Fruit fly (Drosophila melanogaster) whole organism, prepupa: Measurements from ENCODE around the gene CG34327.

Source experiments
- CG10631 ChIP-seq: fragments of 200-800 bp; sonication (Bioruptor generic); optimal IDR thresholded peaks from 2 replicates; lab custom pipeline; 2016; ENCODE audit warnings: missing biosample characterization, missing genetic modification characterization
- CG10669 ChIP-seq: fragments of 200-800 bp; sonication (Bioruptor generic); optimal IDR thresholded peaks from 3 replicates; lab custom pipeline; 2018; ENCODE audit warnings: missing biosample characterization, mild to moderate bottlenecking, missing genetic modification characterization, moderate library complexity
- CG11294 ChIP-seq: fragments of 200-800 bp; sonication (Bioruptor generic); IDR thresholded peaks from 2 replicates; pipeline ENCODE4 v1.3.6; 2022; ENCODE audit warnings: missing biosample characterization, missing genetic modification characterization
- CG11762 ChIP-seq: fragments of 200-800 bp; sonication (Bioruptor generic); optimal IDR thresholded peaks from 3 replicates; lab custom pipeline; 2016; ENCODE audit warnings: missing biosample characterization, missing genetic modification characterization; ENCODE audit not compliant: insufficient read depth
- CG15336 ChIP-seq: fragments of 200-800 bp; sonication (Bioruptor generic); IDR thresholded peaks from 2 replicates; pipeline ENCODE4 v1.3.6; 2022; ENCODE audit warnings: missing biosample characterization, missing genetic modification characterization
- CG16779 ChIP-seq: fragments of 200-800 bp; sonication (Bioruptor generic); optimal IDR thresholded peaks from 3 replicates; lab custom pipeline; 2017; ENCODE audit warnings: missing biosample characterization, mild to moderate bottlenecking, missing genetic modification characterization
- CG31627 ChIP-seq: fragments of 200-800 bp; sonication (Bioruptor generic); optimal IDR thresholded peaks from 3 replicates; lab custom pipeline; 2016; ENCODE audit warnings: missing biosample characterization, missing genetic modification characterization
- CG4318 ChIP-seq: fragments of 200-800 bp; sonication (Bioruptor generic); optimal IDR thresholded peaks from 3 replicates; lab custom pipeline; 2017; ENCODE audit warnings: missing biosample characterization, mild to moderate bottlenecking, missing genetic modification characterization
- CG6276 ChIP-seq: fragments of 200-800 bp; sonication (Bioruptor generic); optimal IDR thresholded peaks from 2 replicates; lab custom pipeline; 2017; ENCODE audit warnings: missing biosample characterization, mild to moderate bottlenecking, missing genetic modification characterization
- CG6792 ChIP-seq: fragments of 200-800 bp; sonication (Bioruptor generic); optimal IDR thresholded peaks from 3 replicates; lab custom pipeline; 2016; ENCODE audit warnings: missing biosample characterization, missing genetic modification characterization
- CG6854 ChIP-seq: fragments of 200-800 bp; sonication (Bioruptor generic); optimal IDR thresholded peaks from 2 replicates; lab custom pipeline; 2017; ENCODE audit warnings: missing biosample characterization, mild to moderate bottlenecking, missing genetic modification characterization
- CG8632 ChIP-seq: fragments of 200-800 bp; sonication (Bioruptor generic); optimal IDR thresholded peaks from 3 replicates; lab custom pipeline; 2016; ENCODE audit warnings: missing biosample characterization, missing genetic modification characterization
- CG9139 ChIP-seq: fragments of 200-800 bp; sonication (Bioruptor generic); optimal IDR thresholded peaks from 3 replicates; lab custom pipeline; 2017; ENCODE audit warnings: missing biosample characterization, mild to moderate bottlenecking, missing genetic modification characterization
- Eip75B ChIP-seq: fragments of 200-800 bp; sonication (Bioruptor generic); optimal IDR thresholded peaks from 3 replicates; lab custom pipeline; 2016; ENCODE audit warnings: missing biosample characterization, missing genetic modification characterization
- Eip93F ChIP-seq: fragments of 200-800 bp; sonication (Bioruptor generic); optimal IDR thresholded peaks from 2 replicates; lab custom pipeline; 2016; ENCODE audit warnings: missing biosample characterization, mild to moderate bottlenecking, missing genetic modification characterization
- Ets96B ChIP-seq: fragments of 200-800 bp; optimal IDR thresholded peaks from 2 replicates; lab custom pipeline; 2019; ENCODE audit warnings: missing biosample characterization, mild to moderate bottlenecking, missing genetic modification characterization, moderate library complexity
- Gug ChIP-seq: fragments of 200-800 bp; sonication (Bioruptor generic); IDR thresholded peaks from 2 replicates; pipeline ENCODE4 v1.3.6; 2022; ENCODE audit warnings: missing biosample characterization, missing genetic modification characterization
- Hr38 ChIP-seq: sonication (Bioruptor generic); optimal IDR thresholded peaks from 2 replicates; lab custom pipeline; 2016; ENCODE audit warnings: missing biosample characterization, missing genetic modification characterization
- Lpt ChIP-seq: fragments of 200-800 bp; sonication (Bioruptor generic); optimal IDR thresholded peaks from 3 replicates; lab custom pipeline; 2016; ENCODE audit warnings: missing biosample characterization, missing genetic modification characterization
- Met ChIP-seq: fragments of 200-800 bp; sonication (Bioruptor generic); optimal IDR thresholded peaks from 3 replicates; lab custom pipeline; 2016; ENCODE audit warnings: missing biosample characterization, missing genetic modification characterization
- Smox ChIP-seq: fragments of 200-800 bp; sonication (Bioruptor generic); optimal IDR thresholded peaks from 3 replicates; lab custom pipeline; 2016; ENCODE audit warnings: missing biosample characterization, missing genetic modification characterization
- Sox102F ChIP-seq: fragments of 200-800 bp; sonication (Bioruptor generic); optimal IDR thresholded peaks from 2 replicates; lab custom pipeline; 2016; ENCODE audit warnings: missing biosample characterization, mild to moderate bottlenecking, missing genetic modification characterization
- Sox14 ChIP-seq: fragments of 200-800 bp; sonication (Bioruptor generic); optimal IDR thresholded peaks from 3 replicates; lab custom pipeline; 2016; ENCODE audit warnings: missing biosample characterization, missing genetic modification characterization
- Sox15 ChIP-seq: fragments of 200-800 bp; sonication (Bioruptor generic); optimal IDR thresholded peaks from 3 replicates; lab custom pipeline; 2016; ENCODE audit warnings: missing biosample characterization, missing genetic modification characterization
- achi ChIP-seq: fragments of 200-800 bp; sonication (Bioruptor generic); optimal IDR thresholded peaks from 3 replicates; lab custom pipeline; 2016; ENCODE audit warnings: missing biosample characterization, missing genetic modification characterization
- cyc ChIP-seq: fragments of 200-800 bp; sonication (Bioruptor generic); optimal IDR thresholded peaks from 3 replicates; lab custom pipeline; 2016; ENCODE audit warnings: missing biosample characterization, missing genetic modification characterization
- eg ChIP-seq: fragments of 200-800 bp; sonication (Bioruptor generic); IDR thresholded peaks from 3 replicates; pipeline ENCODE4 v1.3.6; 2022; ENCODE audit warnings: missing biosample characterization, missing genetic modification characterization
- esn ChIP-seq: fragments of 200-800 bp; sonication (Bioruptor generic); optimal IDR thresholded peaks from 2 replicates; lab custom pipeline; 2016; ENCODE audit warnings: missing biosample characterization, mild to moderate bottlenecking, missing genetic modification characterization, moderate library complexity
- fd59A ChIP-seq: fragments of 200-800 bp; sonication (Bioruptor generic); optimal IDR thresholded peaks from 2 replicates; lab custom pipeline; 2017; ENCODE audit warnings: missing biosample characterization, mild to moderate bottlenecking, missing genetic modification characterization, missing genetic modification reagents
- fd85E ChIP-seq: fragments of 200-800 bp; sonication (Bioruptor generic); optimal IDR thresholded peaks from 3 replicates; lab custom pipeline; 2016; ENCODE audit warnings: missing biosample characterization, missing genetic modification characterization
- fkh ChIP-seq: fragments of 200-800 bp; sonication (Bioruptor generic); optimal IDR thresholded peaks from 3 replicates; lab custom pipeline; 2017; ENCODE audit warnings: missing biosample characterization, mild to moderate bottlenecking, missing genetic modification characterization, moderate library complexity
- net ChIP-seq: fragments of 200-800 bp; sonication (Bioruptor generic); optimal IDR thresholded peaks from 3 replicates; lab custom pipeline; 2016; ENCODE audit warnings: missing biosample characterization, missing genetic modification characterization
- pdm3 ChIP-seq: fragments of 200-800 bp; sonication (Bioruptor generic); optimal IDR thresholded peaks from 3 replicates; lab custom pipeline; 2016; ENCODE audit warnings: missing biosample characterization, missing genetic modification characterization
- salr ChIP-seq, 2 experiments: fragments of 200-800 bp; sonication (Bioruptor generic); optimal IDR thresholded peaks; 3 replicates each; lab custom pipeline; 2016 to 2018; ENCODE audit warnings: missing biosample characterization in 2 of 2, missing genetic modification characterization in 2 of 2, mild to moderate bottlenecking in 1 of 2
- spab ChIP-seq: fragments of 200-800 bp; sonication (Bioruptor generic); optimal IDR thresholded peaks from 2 replicates; lab custom pipeline; 2017; ENCODE audit warnings: missing biosample characterization, mild to moderate bottlenecking, missing genetic modification characterization, missing genetic modification reagents
- ss ChIP-seq, 2 experiments: fragments of 200-800 bp; sonication (Bioruptor generic); optimal IDR thresholded peaks; 2 replicates in 1 of 2; 3 replicates in 1 of 2; lab custom pipeline; 2017 to 2018; ENCODE audit warnings: mild to moderate bottlenecking in 2 of 2, missing biosample characterization in 2 of 2, missing genetic modification characterization in 2 of 2, moderate library complexity in 1 of 2
- svp ChIP-seq: fragments of 200-800 bp; sonication (Bioruptor generic); peaks from one replicate; lab custom pipeline; 2016; ENCODE audit warnings: missing biosample characterization, missing genetic modification characterization

Gene CG34327

DNA sequence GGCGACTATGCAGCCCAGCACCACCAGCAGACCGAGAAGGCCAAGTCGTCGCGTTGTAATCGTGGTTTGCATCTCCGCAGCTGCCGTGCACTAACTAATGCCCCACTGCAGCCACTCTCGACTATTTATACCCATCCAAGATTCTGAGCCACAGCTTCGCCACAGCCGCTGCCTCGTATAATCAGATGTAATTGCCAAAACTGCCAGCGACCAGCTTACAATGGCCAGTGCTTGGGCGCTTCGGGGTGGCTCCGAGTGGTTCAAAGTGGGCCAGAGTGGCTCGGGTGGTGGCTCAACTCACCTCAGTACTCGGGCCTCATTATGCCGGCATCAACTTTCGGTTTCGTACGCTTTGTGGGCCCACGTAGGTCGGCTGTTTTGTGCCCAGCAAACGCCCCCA lies at the start of gene CG34327:
CG34327 (minus strand) TSS at position 101 of the 400 bp plus-strand sequence.
- no peak for TF ChIP-seq pdm3 (GFP tag; lab: Kevin White, UChicago)
- no peak for TF ChIP-seq Met (GFP tag; lab: Kevin White, UChicago)
- no peak for TF ChIP-seq CG31627
- TF ChIP-seq Sox102F (GFP tag; lab: Kevin White, UChicago), result no peak
- TF ChIP-seq CG6792 (GFP tag; lab: Kevin White, UChicago), result no peak
- no peak for TF ChIP-seq CG4318 (GFP tag; lab: Kevin White, UChicago)
- TF ChIP-seq svp (GFP tag; lab: Kevin White, UChicago), result no peak
- TF ChIP-seq eg (GFP tag; lab: Robert Waterston, UW), result no peak
- no peak for TF ChIP-seq Smox
- TF ChIP-seq achi, result no peak
- TF ChIP-seq Hr38 (GFP tag; lab: Kevin White, UChicago), result no peak
- no peak for TF ChIP-seq ss (GFP tag; optimal IDR thresholded peaks at IDR 0.05; lab: Kevin White, UChicago)
- no peak for TF ChIP-seq fkh (GFP tag; lab: Kevin White, UChicago)
- TF ChIP-seq Lpt (GFP tag; lab: Kevin White, UChicago), result no peak
- TF ChIP-seq Eip75B (GFP tag; lab: Kevin White, UChicago), result no peak
- no peak for TF ChIP-seq CG16779 (tag; lab: Kevin White, UChicago)
- no peak for TF ChIP-seq CG8632 (GFP tag; lab: Kevin White, UChicago)
- TF ChIP-seq fd59A, result no peak
- no peak for TF ChIP-seq CG9139

DNA sequence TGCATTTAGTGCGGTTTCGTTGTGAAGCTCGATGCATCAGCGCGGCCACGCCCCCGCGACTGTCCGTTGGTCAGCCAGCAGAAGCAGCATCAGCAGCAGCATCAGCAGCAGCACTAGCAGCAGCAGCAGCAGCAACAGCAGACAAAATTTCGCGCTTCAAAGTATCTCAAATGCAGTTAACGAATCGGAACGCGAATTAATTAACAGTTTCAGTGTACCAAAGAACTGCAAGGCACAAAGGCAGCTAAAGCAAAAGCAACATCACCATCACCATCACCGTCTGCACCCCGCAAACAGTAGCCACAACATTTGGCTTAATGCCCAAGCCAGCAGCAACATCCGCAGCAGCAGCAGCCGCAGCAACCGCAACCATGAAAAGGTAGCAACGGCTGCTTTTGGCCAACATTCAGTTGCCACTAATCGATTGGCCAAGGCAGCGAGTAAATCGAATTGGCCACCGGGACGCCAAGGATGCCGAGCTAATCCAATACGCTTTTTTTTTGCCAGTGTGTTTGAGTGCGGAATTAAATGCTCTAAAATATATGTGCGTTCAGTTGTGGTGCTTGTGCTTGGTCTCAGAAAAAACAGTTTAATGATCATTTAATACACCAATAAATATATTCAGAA lies 41.9 kb upstream of the CG34327 start:
- TF ChIP-seq achi, result no peak
- TF ChIP-seq Lpt (GFP tag; lab: Kevin White, UChicago), result no peak
- TF ChIP-seq net (GFP tag; lab: Kevin White, UChicago), result no peak
- TF ChIP-seq CG4318 (GFP tag; lab: Kevin White, UChicago), result no peak
- no peak for TF ChIP-seq pdm3 (GFP tag; lab: Kevin White, UChicago)
- no peak for TF ChIP-seq Gug (GFP tag; lab: Robert Waterston, UW)
- no peak for TF ChIP-seq CG15336 (GFP tag; lab: Robert Waterston, UW)
- TF ChIP-seq CG6276 (GFP tag; lab: Kevin White, UChicago), result no peak
- no peak for TF ChIP-seq CG31627
- no peak for TF ChIP-seq spab (GFP tag; lab: Kevin White, UChicago)
- TF ChIP-seq CG11762 (GFP tag; lab: Kevin White, UChicago), result no peak
- TF ChIP-seq Ets96B (tag; lab: Kevin White, UChicago), result no peak
- TF ChIP-seq fd85E (GFP tag; lab: Kevin White, UChicago), result no peak
- no peak for TF ChIP-seq Eip75B (GFP tag; lab: Kevin White, UChicago)
- no peak for TF ChIP-seq Sox15
- TF ChIP-seq CG8632 (GFP tag; lab: Kevin White, UChicago), result no peak
- no peak for TF ChIP-seq salr (GFP tag; optimal IDR thresholded peaks at IDR 0.05; lab: Kevin White, UChicago)

DNA sequence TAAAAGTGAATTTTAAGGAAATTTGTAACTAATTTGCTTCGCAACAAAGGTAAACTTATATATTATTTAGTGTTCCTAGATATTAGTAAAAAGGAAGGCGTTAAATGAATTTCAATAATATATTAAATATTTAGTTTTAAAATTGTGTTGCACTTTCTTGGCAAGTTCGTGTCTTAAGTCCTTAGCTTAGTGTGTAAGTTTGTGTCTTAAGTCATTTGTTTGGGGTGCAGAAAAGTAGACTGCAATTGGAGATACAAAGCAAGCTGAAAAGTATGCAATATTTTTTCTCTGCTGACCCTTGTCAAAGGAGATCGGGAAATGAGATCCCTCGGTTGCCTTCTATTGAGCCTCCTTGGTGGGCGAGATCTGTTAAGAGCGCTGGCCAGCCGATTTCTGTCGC lies 38.4 kb upstream of the CG34327 start:
- TF ChIP-seq cyc (no peak), CG10631 (no peak), CG11294 (GFP tag; lab: Robert Waterston, UW) (no peak), Sox14 (GFP tag; lab: Kevin White, UChicago) (no peak), Eip93F (GFP tag; lab: Kevin White, UChicago) (no peak), pdm3 (GFP tag; lab: Kevin White, UChicago) (no peak), fkh (GFP tag; lab: Kevin White, UChicago) (no peak), CG6854 (GFP tag; lab: Kevin White, UChicago) (no peak), CG10669 (GFP tag; lab: Kevin White, UChicago) (no peak), Gug (GFP tag; lab: Robert Waterston, UW) (no peak), esn (GFP tag; lab: Kevin White, UChicago) (no peak), salr (GFP tag; optimal IDR thresholded peaks at IDR 0.05; lab: Kevin White, UChicago) (no peak), CG9139 (no peak)
